Fruit fly (Drosophila melanogaster) whole organism, prepupa: ENCODE measurements around the gene CG32641.

Experiments
- CG10631 ChIP-seq: fragments of 200-800 bp; sonication (Bioruptor generic); optimal IDR thresholded peaks from 2 replicates; lab custom pipeline; 2016; ENCODE audit warnings: missing biosample characterization, missing genetic modification characterization
- CG10669 ChIP-seq: fragments of 200-800 bp; sonication (Bioruptor generic); optimal IDR thresholded peaks from 3 replicates; lab custom pipeline; 2018; ENCODE audit warnings: missing biosample characterization, mild to moderate bottlenecking, missing genetic modification characterization, moderate library complexity
- CG11902 ChIP-seq: fragments of 200-800 bp; sonication (Bioruptor generic); optimal IDR thresholded peaks from 3 replicates; lab custom pipeline; 2016; ENCODE audit warnings: missing biosample characterization, missing genetic modification characterization
- CG15336 ChIP-seq: fragments of 200-800 bp; sonication (Bioruptor generic); IDR thresholded peaks from 2 replicates; pipeline ENCODE4 v1.3.6; 2022; ENCODE audit warnings: missing biosample characterization, missing genetic modification characterization
- CG1621 ChIP-seq: fragments of 200-800 bp; sonication (Bioruptor generic); optimal IDR thresholded peaks from 3 replicates; lab custom pipeline; 2018; ENCODE audit warnings: missing biosample characterization, mild to moderate bottlenecking, missing genetic modification characterization
- CG16779 ChIP-seq: fragments of 200-800 bp; sonication (Bioruptor generic); optimal IDR thresholded peaks from 3 replicates; lab custom pipeline; 2017; ENCODE audit warnings: missing biosample characterization, mild to moderate bottlenecking, missing genetic modification characterization
- CG3032 ChIP-seq: fragments of 200-800 bp; optimal IDR thresholded peaks from 2 replicates; lab custom pipeline; 2019; ENCODE audit warnings: missing biosample characterization, mild to moderate bottlenecking, missing genetic modification characterization, moderate library complexity
- CG31627 ChIP-seq: fragments of 200-800 bp; sonication (Bioruptor generic); optimal IDR thresholded peaks from 3 replicates; lab custom pipeline; 2016; ENCODE audit warnings: missing biosample characterization, missing genetic modification characterization
- CG32006 ChIP-seq: fragments of 200-800 bp; sonication (Bioruptor generic); optimal IDR thresholded peaks from 3 replicates; lab custom pipeline; 2017; ENCODE audit warnings: missing biosample characterization, mild to moderate bottlenecking, missing genetic modification characterization
- CG34406 ChIP-seq: fragments of 200-800 bp; sonication (Bioruptor generic); optimal IDR thresholded peaks from 3 replicates; lab custom pipeline; 2016; ENCODE audit warnings: missing biosample characterization, missing genetic modification characterization
- CG3919 ChIP-seq: fragments of 200-800 bp; sonication (Bioruptor generic); optimal IDR thresholded peaks from 3 replicates; lab custom pipeline; 2016; ENCODE audit warnings: missing biosample characterization, missing genetic modification characterization
- CG6276 ChIP-seq: fragments of 200-800 bp; sonication (Bioruptor generic); optimal IDR thresholded peaks from 2 replicates; lab custom pipeline; 2017; ENCODE audit warnings: missing biosample characterization, mild to moderate bottlenecking, missing genetic modification characterization
- CG6792 ChIP-seq: fragments of 200-800 bp; sonication (Bioruptor generic); optimal IDR thresholded peaks from 3 replicates; lab custom pipeline; 2016; ENCODE audit warnings: missing biosample characterization, missing genetic modification characterization
- CG6808 ChIP-seq: fragments of 200-800 bp; sonication (Bioruptor generic); optimal IDR thresholded peaks from 3 replicates; lab custom pipeline; 2017; ENCODE audit warnings: missing biosample characterization, missing genetic modification characterization, mild to moderate bottlenecking, moderate library complexity, missing genetic modification reagents
- CG6854 ChIP-seq: fragments of 200-800 bp; sonication (Bioruptor generic); optimal IDR thresholded peaks from 2 replicates; lab custom pipeline; 2017; ENCODE audit warnings: missing biosample characterization, mild to moderate bottlenecking, missing genetic modification characterization
- CG7368 ChIP-seq: fragments of 200-800 bp; sonication (Bioruptor generic); optimal IDR thresholded peaks from 3 replicates; lab custom pipeline; 2016; ENCODE audit warnings: missing biosample characterization, missing genetic modification characterization
- CG8119 ChIP-seq: fragments of 200-800 bp; sonication (Bioruptor generic); IDR thresholded peaks from 3 replicates; pipeline ENCODE4 v1.3.6; 2022; ENCODE audit warnings: missing biosample characterization, missing genetic modification characterization
- CG8319 ChIP-seq: fragments of 200-800 bp; sonication (Bioruptor generic); optimal IDR thresholded peaks from 3 replicates; lab custom pipeline; 2016; ENCODE audit warnings: missing biosample characterization, missing genetic modification characterization
- CG8632 ChIP-seq: fragments of 200-800 bp; sonication (Bioruptor generic); optimal IDR thresholded peaks from 3 replicates; lab custom pipeline; 2016; ENCODE audit warnings: missing biosample characterization, missing genetic modification characterization
- Eip75B ChIP-seq: fragments of 200-800 bp; sonication (Bioruptor generic); optimal IDR thresholded peaks from 3 replicates; lab custom pipeline; 2016; ENCODE audit warnings: missing biosample characterization, missing genetic modification characterization
- Eip78C ChIP-seq: fragments of 200-800 bp; sonication (Bioruptor generic); peaks from one replicate; lab custom pipeline; 2016; ENCODE audit warnings: missing biosample characterization, missing genetic modification characterization
- Eip93F ChIP-seq: fragments of 200-800 bp; sonication (Bioruptor generic); optimal IDR thresholded peaks from 2 replicates; lab custom pipeline; 2016; ENCODE audit warnings: missing biosample characterization, mild to moderate bottlenecking, missing genetic modification characterization
- Ets96B ChIP-seq: fragments of 200-800 bp; optimal IDR thresholded peaks from 2 replicates; lab custom pipeline; 2019; ENCODE audit warnings: missing biosample characterization, mild to moderate bottlenecking, missing genetic modification characterization, moderate library complexity
- Gug ChIP-seq: fragments of 200-800 bp; sonication (Bioruptor generic); IDR thresholded peaks from 2 replicates; pipeline ENCODE4 v1.3.6; 2022; ENCODE audit warnings: missing biosample characterization, missing genetic modification characterization
- Hr39 ChIP-seq: fragments of 200-800 bp; sonication (Bioruptor generic); optimal IDR thresholded peaks from 2 replicates; lab custom pipeline; 2016; ENCODE audit warnings: missing biosample characterization, missing genetic modification characterization
- Hr4 ChIP-seq: fragments of 200-800 bp; sonication (Bioruptor generic); optimal IDR thresholded peaks from 3 replicates; lab custom pipeline; 2016; ENCODE audit warnings: missing biosample characterization, missing genetic modification characterization
- Lpt ChIP-seq: fragments of 200-800 bp; sonication (Bioruptor generic); optimal IDR thresholded peaks from 3 replicates; lab custom pipeline; 2016; ENCODE audit warnings: missing biosample characterization, missing genetic modification characterization
- Met ChIP-seq: fragments of 200-800 bp; sonication (Bioruptor generic); optimal IDR thresholded peaks from 3 replicates; lab custom pipeline; 2016; ENCODE audit warnings: missing biosample characterization, missing genetic modification characterization
- OdsH ChIP-seq: fragments of 200-800 bp; sonication (Bioruptor generic); optimal IDR thresholded peaks from 3 replicates; lab custom pipeline; 2016; ENCODE audit warnings: missing biosample characterization, missing genetic modification characterization
- Smox ChIP-seq: fragments of 200-800 bp; sonication (Bioruptor generic); optimal IDR thresholded peaks from 3 replicates; lab custom pipeline; 2016; ENCODE audit warnings: missing biosample characterization, missing genetic modification characterization
- Sox102F ChIP-seq: fragments of 200-800 bp; sonication (Bioruptor generic); optimal IDR thresholded peaks from 2 replicates; lab custom pipeline; 2016; ENCODE audit warnings: missing biosample characterization, mild to moderate bottlenecking, missing genetic modification characterization
- Sox15 ChIP-seq: fragments of 200-800 bp; sonication (Bioruptor generic); optimal IDR thresholded peaks from 3 replicates; lab custom pipeline; 2016; ENCODE audit warnings: missing biosample characterization, missing genetic modification characterization
- achi ChIP-seq: fragments of 200-800 bp; sonication (Bioruptor generic); optimal IDR thresholded peaks from 3 replicates; lab custom pipeline; 2016; ENCODE audit warnings: missing biosample characterization, missing genetic modification characterization
- cyc ChIP-seq: fragments of 200-800 bp; sonication (Bioruptor generic); optimal IDR thresholded peaks from 3 replicates; lab custom pipeline; 2016; ENCODE audit warnings: missing biosample characterization, missing genetic modification characterization
- dac ChIP-seq: fragments of 200-800 bp; sonication (Bioruptor generic); optimal IDR thresholded peaks from 2 replicates; lab custom pipeline; 2017; ENCODE audit warnings: missing biosample characterization, mild to moderate bottlenecking, missing genetic modification characterization
- eg ChIP-seq: fragments of 200-800 bp; sonication (Bioruptor generic); IDR thresholded peaks from 3 replicates; pipeline ENCODE4 v1.3.6; 2022; ENCODE audit warnings: missing biosample characterization, missing genetic modification characterization
- esn ChIP-seq: fragments of 200-800 bp; sonication (Bioruptor generic); optimal IDR thresholded peaks from 2 replicates; lab custom pipeline; 2016; ENCODE audit warnings: missing biosample characterization, mild to moderate bottlenecking, missing genetic modification characterization, moderate library complexity
- fd59A ChIP-seq: fragments of 200-800 bp; sonication (Bioruptor generic); optimal IDR thresholded peaks from 2 replicates; lab custom pipeline; 2017; ENCODE audit warnings: missing biosample characterization, mild to moderate bottlenecking, missing genetic modification characterization, missing genetic modification reagents
- fd85E ChIP-seq: fragments of 200-800 bp; sonication (Bioruptor generic); optimal IDR thresholded peaks from 3 replicates; lab custom pipeline; 2016; ENCODE audit warnings: missing biosample characterization, missing genetic modification characterization
- fkh ChIP-seq: fragments of 200-800 bp; sonication (Bioruptor generic); optimal IDR thresholded peaks from 3 replicates; lab custom pipeline; 2017; ENCODE audit warnings: missing biosample characterization, mild to moderate bottlenecking, missing genetic modification characterization, moderate library complexity
- lz ChIP-seq: fragments of 200-800 bp; sonication (Bioruptor generic); optimal IDR thresholded peaks from 3 replicates; lab custom pipeline; 2016; ENCODE audit warnings: missing biosample characterization, missing genetic modification characterization
- net ChIP-seq: fragments of 200-800 bp; sonication (Bioruptor generic); optimal IDR thresholded peaks from 3 replicates; lab custom pipeline; 2016; ENCODE audit warnings: missing biosample characterization, missing genetic modification characterization
- pdm3 ChIP-seq: fragments of 200-800 bp; sonication (Bioruptor generic); optimal IDR thresholded peaks from 3 replicates; lab custom pipeline; 2016; ENCODE audit warnings: missing biosample characterization, missing genetic modification characterization
- salr ChIP-seq, 2 experiments: fragments of 200-800 bp; sonication (Bioruptor generic); optimal IDR thresholded peaks; 3 replicates each; lab custom pipeline; 2016 to 2018; ENCODE audit warnings: missing biosample characterization in 2 of 2, missing genetic modification characterization in 2 of 2, mild to moderate bottlenecking in 1 of 2
- ss ChIP-seq, 2 experiments: fragments of 200-800 bp; sonication (Bioruptor generic); optimal IDR thresholded peaks; 2 replicates in 1 of 2; 3 replicates in 1 of 2; lab custom pipeline; 2017 to 2018; ENCODE audit warnings: mild to moderate bottlenecking in 2 of 2, missing biosample characterization in 2 of 2, missing genetic modification characterization in 2 of 2, moderate library complexity in 1 of 2
- svp ChIP-seq: fragments of 200-800 bp; sonication (Bioruptor generic); peaks from one replicate; lab custom pipeline; 2016; ENCODE audit warnings: missing biosample characterization, missing genetic modification characterization
- vri ChIP-seq: fragments of 200-800 bp; sonication (Bioruptor generic); optimal IDR thresholded peaks from 3 replicates; lab custom pipeline; 2016; ENCODE audit warnings: missing biosample characterization, mild to moderate bottlenecking, missing genetic modification characterization

CG32641 gene

DNA sequence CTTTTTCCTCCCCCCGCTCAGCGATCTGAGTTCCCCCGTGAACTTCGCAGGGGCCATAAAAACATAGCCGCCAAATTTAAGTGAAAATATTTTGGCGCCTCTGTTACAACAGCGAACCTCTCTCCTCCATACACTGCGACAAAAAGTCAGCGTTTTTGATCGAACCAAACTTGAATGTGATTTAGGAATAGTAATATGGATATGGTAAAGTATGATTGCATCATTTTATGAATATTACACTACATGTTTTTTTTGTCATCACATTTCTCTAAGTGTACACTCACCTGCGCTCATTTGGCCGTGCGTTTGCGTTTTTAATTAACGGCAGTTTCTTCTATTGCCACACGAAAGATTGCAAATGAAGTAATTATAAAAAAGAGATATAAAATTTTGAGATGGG, 48.6 kb upstream of the CG32641 start (continued):
- TF ChIP-seq ss (GFP tag; optimal IDR thresholded peaks at IDR 0.05; lab: Kevin White, UChicago): no peak
- TF ChIP-seq Hr4 (GFP tag; lab: Kevin White, UChicago): peak; percentile 77
- TF ChIP-seq lz (GFP tag; lab: Kevin White, UChicago): peak; percentile 53
- TF ChIP-seq dac: peak; percentile 47
- no peak for TF ChIP-seq vri (GFP tag; lab: Kevin White, UChicago)
- TF ChIP-seq CG8119 (GFP tag; lab: Robert Waterston, UW): peak; percentile 73
- TF ChIP-seq CG15336 (GFP tag; lab: Robert Waterston, UW): peak; percentile 77
- TF ChIP-seq Met (GFP tag; lab: Kevin White, UChicago): peak; percentile 56
- TF ChIP-seq svp: peak; percentile 83
- TF ChIP-seq Hr39 (GFP tag; lab: Kevin White, UChicago): peak; percentile 59
- TF ChIP-seq CG6792: peak; percentile 41
- peak; percentile 80 for TF ChIP-seq eg
- TF ChIP-seq OdsH: peak; percentile 66
- TF ChIP-seq Smox (GFP tag; lab: Kevin White, UChicago): peak; percentile 34
- TF ChIP-seq Ets96B (tag; lab: Kevin White, UChicago): no peak
- peak; percentile 30 for TF ChIP-seq Eip75B (GFP tag; lab: Kevin White, UChicago)
- TF ChIP-seq CG32006 (GFP tag; lab: Kevin White, UChicago): peak; percentile 71
- TF ChIP-seq Eip93F (GFP tag; lab: Kevin White, UChicago): no peak

DNA sequence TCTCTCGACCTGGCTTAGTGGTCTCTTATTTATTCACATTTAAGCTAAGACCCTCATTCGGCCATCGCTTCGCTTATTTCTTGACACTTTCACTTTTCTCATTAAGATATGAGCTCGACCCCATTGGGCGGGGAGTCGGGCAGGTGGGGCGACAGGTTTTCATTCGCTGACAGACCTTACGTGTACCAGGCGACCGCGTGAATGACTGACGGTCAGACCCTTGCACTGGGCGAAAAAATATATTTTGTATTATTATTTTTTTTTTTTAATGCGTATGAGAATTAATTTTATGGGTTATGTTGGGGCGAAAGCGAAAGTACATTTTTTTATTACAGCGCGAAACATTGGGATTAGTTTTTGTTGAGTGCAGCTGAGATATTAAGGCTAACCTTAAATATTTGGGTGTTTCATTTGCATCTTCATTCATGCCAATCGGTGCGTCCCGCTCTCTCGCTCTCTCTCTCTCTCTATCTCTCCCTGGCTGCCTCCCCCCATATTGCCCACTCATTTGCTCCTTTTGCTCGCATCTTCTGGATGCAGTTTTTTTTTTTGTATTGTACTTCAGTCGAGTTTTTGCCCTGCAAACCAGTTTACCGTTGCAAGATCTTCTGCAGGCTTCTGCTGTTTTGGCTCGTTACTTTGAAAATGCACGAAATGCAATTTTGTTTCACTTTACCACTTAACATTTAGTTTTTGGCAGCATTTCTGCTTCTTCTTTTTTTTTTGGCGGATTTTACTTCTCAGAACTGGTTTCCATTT, 47.2 kb upstream of the CG32641 start:
- 0 out of 2 replicates have a peak, but pooled peaks have one; percentile 16 for TF ChIP-seq Gug (GFP tag; lab: Robert Waterston, UW)
- peak; percentile 95 for TF ChIP-seq svp
- peak; percentile 67 for TF ChIP-seq CG34406
- TF ChIP-seq CG3919 (GFP tag; lab: Kevin White, UChicago): peak; percentile 63
- peak; percentile 62 for TF ChIP-seq CG6792
- no peak for TF ChIP-seq salr (GFP tag; optimal IDR thresholded peaks at IDR 0.05; lab: Kevin White, UChicago)
- no peak for TF ChIP-seq fd85E (GFP tag; lab: Kevin White, UChicago)
- TF ChIP-seq CG16779 (tag; lab: Kevin White, UChicago): peak; percentile 52
- peak; percentile 61 for TF ChIP-seq OdsH
- peak; percentile 69 for TF ChIP-seq CG15336 (GFP tag; lab: Robert Waterston, UW)
- peak; percentile 49 for TF ChIP-seq cyc (GFP tag; lab: Kevin White, UChicago)
- peak; percentile 24 for TF ChIP-seq CG6276
- TF ChIP-seq CG8119 (GFP tag; lab: Robert Waterston, UW): peak; percentile 65; the same call in 2 of the 3 replicates
- TF ChIP-seq net: peak; percentile 51
- peak; percentile 3 for TF ChIP-seq CG10669
- TF ChIP-seq CG8632 (GFP tag; lab: Kevin White, UChicago): peak; percentile 75
- peak; percentile 70 for TF ChIP-seq esn (GFP tag; lab: Kevin White, UChicago)
- peak; percentile 85 for TF ChIP-seq Eip75B (GFP tag; lab: Kevin White, UChicago)
- peak; percentile 27 for TF ChIP-seq CG3032
- peak; percentile 56 for TF ChIP-seq Sox102F (GFP tag; lab: Kevin White, UChicago)
- peak; percentile 78 to 83 for TF ChIP-seq ss (GFP tag; optimal IDR thresholded peaks at IDR 0.05; lab: Kevin White, UChicago)
- TF ChIP-seq Lpt (GFP tag; lab: Kevin White, UChicago): no peak
- TF ChIP-seq CG6854 (GFP tag; lab: Kevin White, UChicago): peak; percentile 3
- peak; percentile 58 for TF ChIP-seq CG11902 (GFP tag; lab: Kevin White, UChicago)
- peak; percentile 49 for TF ChIP-seq CG10631
- TF ChIP-seq Eip78C: peak; percentile 95
- peak; percentile 35 for TF ChIP-seq Ets96B (tag; lab: Kevin White, UChicago)
- TF ChIP-seq CG32006 (GFP tag; lab: Kevin White, UChicago): peak; percentile 49
- peak; percentile 26 for TF ChIP-seq CG1621
- TF ChIP-seq CG8319 (GFP tag; lab: Kevin White, UChicago): peak; percentile 53
- TF ChIP-seq fkh (GFP tag; lab: Kevin White, UChicago): no peak
- no peak for TF ChIP-seq dac
- TF ChIP-seq fd59A (GFP tag; lab: Kevin White, UChicago): peak; percentile 16
- TF ChIP-seq CG7368 (GFP tag; lab: Kevin White, UChicago): peak; percentile 44
- TF ChIP-seq pdm3 (GFP tag; lab: Kevin White, UChicago): peak; percentile 6
- TF ChIP-seq CG31627: peak; percentile 40
- peak; percentile 48 for TF ChIP-seq achi (GFP tag; lab: Kevin White, UChicago)
- peak; percentile 84 for TF ChIP-seq Met (GFP tag; lab: Kevin White, UChicago)
- peak; percentile 64 for TF ChIP-seq CG6808 (GFP tag; lab: Kevin White, UChicago)
- TF ChIP-seq Sox15: peak; percentile 33
